Worm (Caenorhabditis elegans): ENCODE results near the gene B0432.1.
A peak's percentile ranks its signal among the peaks of the same experiment; 100 is the strongest.

Gene B0432.1

DNA sequence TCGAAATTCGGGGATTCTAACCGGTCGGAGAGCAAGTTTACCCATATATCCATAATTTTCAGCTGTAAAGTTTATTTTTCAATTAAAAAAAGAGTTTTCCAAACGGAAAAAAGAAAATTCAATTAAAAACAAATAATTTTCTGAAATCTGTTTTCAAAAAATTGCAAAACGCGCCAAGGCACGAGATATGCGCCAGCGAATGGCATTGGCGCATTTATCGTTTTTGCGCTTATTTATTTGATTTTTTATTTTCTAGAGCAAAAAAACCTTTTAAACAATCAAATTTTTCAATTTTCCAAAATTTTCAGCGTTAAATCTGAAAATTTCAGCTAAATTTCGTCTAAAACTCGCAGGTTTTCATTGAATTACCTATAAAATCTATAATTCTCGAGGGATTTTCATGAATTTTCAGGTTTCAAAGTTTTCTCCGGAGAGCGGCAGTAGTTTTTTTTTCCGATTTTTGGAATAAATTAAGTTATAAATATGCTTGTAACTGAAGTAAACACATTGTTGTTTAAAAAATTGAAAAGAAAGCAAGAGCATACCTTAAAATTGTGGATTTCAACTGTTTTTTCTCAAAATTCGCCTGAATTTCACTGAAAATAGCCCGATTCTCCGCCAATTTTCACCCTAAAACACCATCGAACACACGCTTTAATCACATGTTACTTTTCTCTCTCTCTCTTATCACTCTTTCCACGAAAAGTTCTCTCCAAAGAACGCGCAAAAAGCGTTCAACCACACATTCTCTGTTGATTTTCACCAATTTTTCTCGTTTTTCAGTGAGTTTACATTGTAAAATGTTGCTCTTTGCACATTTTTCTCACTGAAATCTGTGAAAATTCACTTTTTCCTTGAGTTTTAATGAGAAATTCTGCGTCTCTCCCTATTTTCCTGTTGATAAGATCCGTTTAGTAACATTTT, 11.3 kb upstream of the B0432.1 start, which contains the start of gene B0432.10 (continued):
- peak; percentile 6 for TF ChIP-seq nhr-80 (tag; optimal IDR thresholded peaks at IDR 0.05)
- peak; percentile 94 for TF ChIP-seq ztf-18 (tag; optimal IDR thresholded peaks at IDR 0.05)
- no peak for TF ChIP-seq ztf-3 (GFP tag; optimal IDR thresholded peaks at IDR 0.05)
- TF ChIP-seq him-1 (tag; optimal IDR thresholded peaks at IDR 0.05) = no peak
- no peak for TF ChIP-seq ceh-40 (GFP tag; IDR thresholded peaks at IDR 0.05)
- TF ChIP-seq ceh-27 (GFP tag; optimal IDR thresholded peaks at IDR 0.05) = no peak
- peak; percentile 81 for TF ChIP-seq mcd-1 (GFP tag; IDR thresholded peaks at IDR 0.05)
- no peak for TF ChIP-seq unc-130 (GFP tag; optimal IDR thresholded peaks at IDR 0.05)
- 0 out of 2 replicates have a peak, but pooled peaks have one; percentile 9 for TF ChIP-seq lir-1 (GFP tag; conservative IDR thresholded peaks at IDR 0.05)
- no peak for TF ChIP-seq ztf-22 (GFP tag; optimal IDR thresholded peaks at IDR 0.05)
- TF ChIP-seq mxl-1 (tag; optimal IDR thresholded peaks at IDR 0.05) = no peak
- TF ChIP-seq Y56A3A.18 (GFP tag; IDR thresholded peaks at IDR 0.05) = no peak
- TF ChIP-seq dpl-1 (GFP tag; optimal IDR thresholded peaks at IDR 0.05) = peak; percentile 86
- TF ChIP-seq egl-44 (GFP tag; IDR thresholded peaks at IDR 0.05) = no peak
- TF ChIP-seq snpc-3.4 (tag; optimal IDR thresholded peaks at IDR 0.05) = no peak
- peak; percentile 7 for TF ChIP-seq tlf-1 (GFP tag; optimal IDR thresholded peaks at IDR 0.05)
- 0 out of 2 replicates have a peak, but pooled peaks have one; percentile 20 for TF ChIP-seq attf-3 (GFP tag; conservative IDR thresholded peaks at IDR 0.05)
- no peak for TF ChIP-seq F22D6.2 (tag; optimal IDR thresholded peaks at IDR 0.05)
- no peak for TF ChIP-seq Y79H2A.3 (GFP tag; conservative IDR thresholded peaks at IDR 0.05)
- no peak for TF ChIP-seq F33H1.4 (GFP tag; IDR thresholded peaks at IDR 0.05)
- TF ChIP-seq rec-8 (tag; optimal IDR thresholded peaks at IDR 0.05) = no peak
- TF ChIP-seq Y53G8AR.9 (GFP tag; conservative IDR thresholded peaks at IDR 0.05) = peak; percentile 78; the same call in 1 of the 2 replicates
- peak; percentile 46; the same call in 1 of the 2 replicates for TF ChIP-seq pbrm-1 (GFP tag; IDR thresholded peaks at IDR 0.05)
- peak; percentile 69; the same call in 1 of the 2 replicates for TF ChIP-seq nfyb-1 (GFP tag; IDR thresholded peaks at IDR 0.05)
- no peak for TF ChIP-seq atf-7 (tag; optimal IDR thresholded peaks at IDR 0.05)
- no peak for TF ChIP-seq ccch-3 (GFP tag; optimal IDR thresholded peaks at IDR 0.05)
- TF ChIP-seq nfya-2 (GFP tag; IDR thresholded peaks at IDR 0.05) = no peak
- peak; percentile 44 for TF ChIP-seq K12H6.12 (tag; optimal IDR thresholded peaks at IDR 0.05)
- TF ChIP-seq efl-1 (GFP tag; optimal IDR thresholded peaks at IDR 0.05) = peak; percentile 81
- TF ChIP-seq attf-5 (GFP tag; optimal IDR thresholded peaks at IDR 0.05) = peak; percentile 52
- peak in 1 of 2 experiments; percentile 27 for TF ChIP-seq let-607 (tag; optimal IDR thresholded peaks at IDR 0.05)
- no peak for TF ChIP-seq akir-1 (GFP tag; optimal IDR thresholded peaks at IDR 0.05)
- no peak for TF ChIP-seq unc-62 (GFP tag; optimal IDR thresholded peaks at IDR 0.05)
- TF ChIP-seq B0336.3 (GFP tag; IDR thresholded peaks at IDR 0.05) = peak; percentile 56; the same call in 1 of the 2 replicates
- no peak for TF ChIP-seq F39B2.1 (GFP tag; IDR thresholded peaks at IDR 0.05)
- no peak for TF ChIP-seq B0261.1 (tag; optimal IDR thresholded peaks at IDR 0.05)
- no peak for TF ChIP-seq ceh-91 (GFP tag; IDR thresholded peaks at IDR 0.05)
- peak; percentile 47 for TF ChIP-seq rcor-1 (GFP tag; IDR thresholded peaks at IDR 0.05)
- no peak for TF ChIP-seq pha-4 (tag; optimal IDR thresholded peaks at IDR 0.05)
- no peak for TF ChIP-seq madf-8 (GFP tag; conservative IDR thresholded peaks at IDR 0.05)
- no peak for TF ChIP-seq nhr-27 (tag; optimal IDR thresholded peaks at IDR 0.05)
- TF ChIP-seq snpc-4 (GFP tag; optimal IDR thresholded peaks at IDR 0.05) = no peak
- TF ChIP-seq snpc-4 (tag; optimal IDR thresholded peaks at IDR 0.05) = peak in 3 of 4 experiments; percentile 24 to 52 (median 41)
- no peak for TF ChIP-seq lsy-27 (tag; optimal IDR thresholded peaks at IDR 0.05; ENCODE audit: borderline replicate concordance, insufficient read depth)
- no peak for TF ChIP-seq zfh-2 (GFP tag; conservative IDR thresholded peaks at IDR 0.05)
- TF ChIP-seq hlh-12 (tag; optimal IDR thresholded peaks at IDR 0.05) = no peak
